Fruit fly (Drosophila melanogaster) whole organism, embryonic: ENCODE results near the gene Ntf-2r.

Source experiments
- CG10654 ChIP-seq: fragments of 200-800 bp; sonication (Bioruptor generic); optimal IDR thresholded peaks from 2 replicates; lab custom pipeline; 2016; ENCODE audit warnings: missing biosample characterization, missing genetic modification characterization
- CG13287 ChIP-seq: fragments of 200-800 bp; sonication (Bioruptor generic); IDR thresholded peaks from 2 replicates; pipeline ENCODE4 v1.3.6; 2022; ENCODE audit warnings: missing biosample characterization, missing genetic modification characterization; ENCODE audit not compliant: partially characterized antibody
- CG14860 ChIP-seq: fragments of 200-800 bp; sonication (Bioruptor generic); IDR thresholded peaks from 3 replicates; pipeline ENCODE4 v1.3.6; 2022; ENCODE audit warnings: missing biosample characterization, missing genetic modification characterization; ENCODE audit not compliant: partially characterized antibody
- CG15514 ChIP-seq: fragments of 200-800 bp; sonication (Bioruptor generic); optimal IDR thresholded peaks from 3 replicates; lab custom pipeline; 2017; ENCODE audit warnings: missing biosample characterization, missing genetic modification characterization, mild to moderate bottlenecking, moderate library complexity, missing genetic modification reagents
- CG17361 ChIP-seq: fragments of 200-800 bp; sonication (Bioruptor generic); IDR thresholded peaks from 3 replicates; pipeline ENCODE4 v1.3.6; 2022; ENCODE audit warnings: missing biosample characterization, missing genetic modification characterization
- CG18476 ChIP-seq: fragments of 200-800 bp; sonication (Bioruptor generic); optimal IDR thresholded peaks from 2 replicates; lab custom pipeline; 2016; ENCODE audit warnings: missing biosample characterization, mild to moderate bottlenecking, missing genetic modification characterization
- CG2129 ChIP-seq: fragments of 200-800 bp; sonication (Bioruptor generic); IDR thresholded peaks from 2 replicates; pipeline ENCODE4 v1.3.6; 2022; ENCODE audit warnings: missing biosample characterization, missing genetic modification characterization; ENCODE audit not compliant: partially characterized antibody
- CG32772 ChIP-seq: fragments of 200-800 bp; sonication (Bioruptor generic); IDR thresholded peaks from 2 replicates; pipeline ENCODE4 v1.3.6; 2022; ENCODE audit warnings: missing biosample characterization, missing genetic modification characterization
- CG6765 ChIP-seq: fragments of 200-800 bp; sonication (Bioruptor generic); optimal IDR thresholded peaks from 3 replicates; lab custom pipeline; 2017; ENCODE audit warnings: missing biosample characterization, mild to moderate bottlenecking, missing genetic modification characterization
- CG7839 ChIP-seq: fragments of 200-800 bp; sonication (Bioruptor generic); optimal IDR thresholded peaks from 3 replicates; lab custom pipeline; 2018; ENCODE audit warnings: missing biosample characterization, mild to moderate bottlenecking, missing genetic modification characterization, moderate library complexity
- CG7963 ChIP-seq: fragments of 200-800 bp; sonication (Bioruptor generic); IDR thresholded peaks from 3 replicates; pipeline ENCODE4 v1.3.6; 2022; ENCODE audit warnings: missing biosample characterization, missing genetic modification characterization; ENCODE audit not compliant: partially characterized antibody
- CG8089 ChIP-seq: fragments of 200-800 bp; sonication (Bioruptor generic); optimal IDR thresholded peaks from 3 replicates; lab custom pipeline; 2016; ENCODE audit warnings: missing biosample characterization, missing genetic modification characterization
- Chrac-16 ChIP-seq: fragments of 200-800 bp; sonication (Bioruptor generic); optimal IDR thresholded peaks from 3 replicates; lab custom pipeline; 2016; ENCODE audit warnings: missing biosample characterization, missing genetic modification characterization
- Dfd ChIP-seq, 2 experiments: fragments of >200 bp; optimal IDR thresholded peaks; 2 replicates each; lab custom pipeline; 2017; ENCODE audit warnings: missing biosample characterization in 2 of 2, missing genetic modification characterization in 2 of 2
- Dip2 ChIP-seq: fragments of 200-800 bp; sonication (Bioruptor generic); IDR thresholded peaks from 2 replicates; pipeline ENCODE4 v1.3.6; 2022; ENCODE audit warnings: missing biosample characterization, missing genetic modification characterization
- ERR ChIP-seq: fragments of 200-800 bp; sonication (Bioruptor generic); optimal IDR thresholded peaks from 2 replicates; lab custom pipeline; 2016; ENCODE audit warnings: missing biosample characterization, missing genetic modification characterization
- H15 ChIP-seq: fragments of 200-800 bp; sonication (Bioruptor generic); IDR thresholded peaks from 3 replicates; pipeline ENCODE4 v1.3.6; 2022; ENCODE audit warnings: missing biosample characterization, missing genetic modification characterization
- Hmx ChIP-seq: fragments of 200-800 bp; sonication (Bioruptor generic); optimal IDR thresholded peaks from 2 replicates; lab custom pipeline; 2016; ENCODE audit warnings: missing biosample characterization, missing genetic modification characterization
- Myb ChIP-seq: fragments of 200-800 bp; sonication (Bioruptor generic); optimal IDR thresholded peaks from 2 replicates; lab custom pipeline; 2016; ENCODE audit warnings: missing biosample characterization, missing genetic modification characterization
- Nf-YA ChIP-seq: fragments of 200-800 bp; sonication (Bioruptor generic); IDR thresholded peaks from 2 replicates; pipeline ENCODE4 v1.3.6; 2022; ENCODE audit warnings: missing biosample characterization, missing genetic modification characterization
- PHDP ChIP-seq: fragments of 200-800 bp; sonication (Bioruptor generic); optimal IDR thresholded peaks from 3 replicates; lab custom pipeline; 2018; ENCODE audit warnings: missing biosample characterization, mild to moderate bottlenecking, missing genetic modification characterization, moderate library complexity
- Ravus ChIP-seq: fragments of 200-800 bp; sonication (Bioruptor generic); IDR thresholded peaks from 2 replicates; pipeline ENCODE4 v1.3.6; 2022; ENCODE audit warnings: missing biosample characterization, missing genetic modification characterization
- Side ChIP-seq: fragments of 200-800 bp; sonication (Bioruptor generic); optimal IDR thresholded peaks from 2 replicates; lab custom pipeline; 2016; ENCODE audit warnings: missing biosample characterization, missing genetic modification characterization
- Vsx1 ChIP-seq: fragments of 200-800 bp; sonication (Bioruptor generic); optimal IDR thresholded peaks from 2 replicates; lab custom pipeline; 2017; ENCODE audit warnings: missing biosample characterization, mild to moderate bottlenecking, missing genetic modification characterization, missing genetic modification reagents
- cad ChIP-seq: fragments of >200 bp; optimal IDR thresholded peaks from 2 replicates; lab custom pipeline; 2017; ENCODE audit warnings: missing biosample characterization, missing genetic modification characterization
- cg ChIP-seq: fragments of 200-800 bp; sonication (Bioruptor generic); optimal IDR thresholded peaks from 3 replicates; lab custom pipeline; 2019; ENCODE audit warnings: missing biosample characterization, mild to moderate bottlenecking, missing genetic modification characterization, moderate library complexity
- chif ChIP-seq, 2 experiments: fragments of 200-800 bp; sonication (Bioruptor generic); optimal IDR thresholded peaks; 3 replicates each; lab custom pipeline; 2016; ENCODE audit warnings: missing biosample characterization in 2 of 2, missing genetic modification characterization in 2 of 2
- chm ChIP-seq: fragments of 200-800 bp; sonication (Bioruptor generic); IDR thresholded peaks from 2 replicates; pipeline ENCODE4 v1.3.6; 2022; ENCODE audit warnings: missing biosample characterization, missing genetic modification characterization
- ci ChIP-seq: fragments of 200-800 bp; sonication (Bioruptor generic); IDR thresholded peaks from 3 replicates; pipeline ENCODE4 v1.3.6; 2022; ENCODE audit warnings: missing biosample characterization, missing genetic modification characterization
- dan ChIP-seq: fragments of 200-800 bp; sonication (Bioruptor generic); IDR thresholded peaks from 2 replicates; pipeline ENCODE4 v1.3.6; 2022; ENCODE audit warnings: missing biosample characterization, missing genetic modification characterization
- dmrt99B ChIP-seq: fragments of 200-800 bp; sonication (Bioruptor generic); optimal IDR thresholded peaks from 2 replicates; lab custom pipeline; 2018; ENCODE audit warnings: missing biosample characterization, mild to moderate bottlenecking, missing genetic modification characterization, moderate library complexity
- ftz-f1 ChIP-seq: fragments of 200-800 bp; sonication (Bioruptor generic); optimal IDR thresholded peaks from 2 replicates; lab custom pipeline; 2016; ENCODE audit warnings: missing biosample characterization, missing genetic modification characterization
- gsb-n ChIP-seq: fragments of 200-800 bp; sonication (Bioruptor generic); optimal IDR thresholded peaks from 3 replicates; lab custom pipeline; 2018; ENCODE audit warnings: missing biosample characterization, mild to moderate bottlenecking, missing genetic modification characterization
- hbn ChIP-seq: fragments of 200-800 bp; sonication (Bioruptor generic); IDR thresholded peaks from 2 replicates; pipeline ENCODE4 v1.3.6; 2022; ENCODE audit warnings: missing biosample characterization, missing genetic modification characterization; ENCODE audit not compliant: partially characterized antibody
- insv ChIP-seq, 2 experiments: fragments of 200-800 bp; sonication (Bioruptor generic); optimal IDR thresholded peaks; 3 replicates each; lab custom pipeline; 2016 to 2018; ENCODE audit warnings: missing biosample characterization in 2 of 2, missing genetic modification characterization in 2 of 2
- jing ChIP-seq: fragments of 200-800 bp; sonication (Bioruptor generic); optimal IDR thresholded peaks from 2 replicates; lab custom pipeline; 2018; ENCODE audit warnings: missing biosample characterization, mild to moderate bottlenecking, missing genetic modification characterization
- pzg ChIP-seq: fragments of 200-800 bp; sonication (Bioruptor generic); optimal IDR thresholded peaks from 3 replicates; lab custom pipeline; 2018; ENCODE audit warnings: missing biosample characterization, mild to moderate bottlenecking, missing genetic modification characterization, moderate library complexity
- ranshi ChIP-seq: fragments of 200-800 bp; sonication (Bioruptor generic); IDR thresholded peaks from 2 replicates; pipeline ENCODE4 v1.3.6; 2022; ENCODE audit warnings: missing biosample characterization, missing genetic modification characterization
- salm ChIP-seq: fragments of 200-800 bp; sonication (Bioruptor generic); optimal IDR thresholded peaks from 2 replicates; lab custom pipeline; 2018; ENCODE audit warnings: missing biosample characterization, mild to moderate bottlenecking, missing genetic modification characterization
- sim ChIP-seq: fragments of 200-800 bp; sonication (Bioruptor generic); IDR thresholded peaks from 2 replicates; pipeline ENCODE4 v1.3.6; 2022; ENCODE audit warnings: missing biosample characterization, missing genetic modification characterization
- sqz ChIP-seq: fragments of 200-800 bp; sonication (Bioruptor generic); optimal IDR thresholded peaks from 3 replicates; lab custom pipeline; 2018; ENCODE audit warnings: missing biosample characterization, mild to moderate bottlenecking, missing genetic modification characterization
- trem ChIP-seq: fragments of 200-800 bp; optimal IDR thresholded peaks from 3 replicates; lab custom pipeline; 2019; ENCODE audit warnings: missing biosample characterization, mild to moderate bottlenecking, missing genetic modification characterization, moderate library complexity
- tup ChIP-seq: fragments of 200-800 bp; sonication (Bioruptor generic); optimal IDR thresholded peaks from 2 replicates; lab custom pipeline; 2016; ENCODE audit warnings: missing biosample characterization, mild to moderate bottlenecking, missing genetic modification characterization, moderate library complexity
- vvl ChIP-seq: fragments of 200-800 bp; sonication (Bioruptor generic); IDR thresholded peaks from 2 replicates; pipeline ENCODE4 v1.3.6; 2022; ENCODE audit warnings: missing biosample characterization, missing genetic modification characterization
- z ChIP-seq: fragments of 200-800 bp; sonication (Bioruptor generic); IDR thresholded peaks from 3 replicates; pipeline ENCODE4 v1.3.6; 2022; ENCODE audit warnings: missing biosample characterization, missing genetic modification characterization

Ntf-2r gene

dm6 chr2L:18448639-18449430 lies 5.6 kb upstream of the Ntf-2r start, which contains the start of gene ncm (continued):
- TF ChIP-seq CG13287 (GFP tag; lab: Robert Waterston, UW) (peak; percentile 94), CG15514 (GFP tag; lab: Kevin White, UChicago) (peak; percentile 63), z (GFP tag; lab: Robert Waterston, UW) (no peak), sim (no peak), Chrac-16 (peak; percentile 26), Vsx1 (no peak), dan (no peak), Dip2 (GFP tag; lab: Robert Waterston, UW) (no peak), ERR (GFP tag; lab: Kevin White, UChicago) (no peak), CG7963 (peak; percentile 68), Side (GFP tag; lab: Kevin White, UChicago) (no peak), Ravus (GFP tag; lab: Robert Waterston, UW) (no peak), CG17361 (no peak; the same call in 1 of the 3 replicates), insv (GFP tag; optimal IDR thresholded peaks at IDR 0.05; lab: Kevin White, UChicago) (no peak), dmrt99B (tag; lab: Kevin White, UChicago) (no peak), tup (GFP tag; lab: Kevin White, UChicago) (no peak), vvl (GFP tag; lab: Robert Waterston, UW) (0 out of 2 replicates have a peak, but pooled peaks have one; percentile 22), CG18476 (GFP tag; lab: Kevin White, UChicago) (no peak), salm (tag; lab: Kevin White, UChicago) (no peak), CG8089 (GFP tag; lab: Kevin White, UChicago) (no peak), chif (GFP tag; optimal IDR thresholded peaks at IDR 0.05; lab: Kevin White, UChicago) (no peak), trem (tag; lab: Kevin White, UChicago) (peak; percentile 54), Dfd (GFP tag; optimal IDR thresholded peaks at IDR 0.05; lab: Kevin White, UChicago) (no peak), H15 (no peak), ftz-f1 (GFP tag; lab: Kevin White, UChicago) (no peak), CG14860 (GFP tag; lab: Robert Waterston, UW) (peak; percentile 83), gsb-n (tag; lab: Kevin White, UChicago) (no peak), PHDP (tag; lab: Kevin White, UChicago) (no peak), pzg (GFP tag; lab: Kevin White, UChicago) (peak; percentile 68), chm (GFP tag; lab: Robert Waterston, UW) (no peak), CG6765 (GFP tag; lab: Kevin White, UChicago) (no peak), hbn (GFP tag; lab: Robert Waterston, UW) (peak; percentile 93), CG2129 (GFP tag; lab: Robert Waterston, UW) (peak; percentile 71), CG7839 (tag; lab: Kevin White, UChicago) (no peak), Nf-YA (GFP tag; lab: Robert Waterston, UW) (no peak), jing (GFP tag; lab: Kevin White, UChicago) (no peak), Myb (peak; percentile 29), Hmx (no peak), cad (GFP tag; lab: Kevin White, UChicago) (no peak), sqz (no peak), ci (GFP tag; lab: Robert Waterston, UW) (no peak), ranshi (GFP tag; lab: Robert Waterston, UW) (no peak), CG10654 (no peak), cg (GFP tag; lab: Kevin White, UChicago) (no peak), CG32772 (no peak)
